Worm (Caenorhabditis elegans) whole organism, late embryonic: ENCODE results near the gene F02D10.2.

Experiments
- K02D7.2 ChIP-seq: sonication (generic microtip); optimal IDR thresholded peaks from 2 replicates; lab custom pipeline; 2017; ENCODE audit warnings: mild to moderate bottlenecking, missing genetic modification characterization, missing compliant biosample characterization
- Y22D7AL.16 ChIP-seq: sonication (generic microtip); optimal IDR thresholded peaks from 2 replicates; lab custom pipeline; 2016; ENCODE audit warnings: missing genetic modification characterization, missing compliant biosample characterization
- ama-1 ChIP-seq: fragments of 150-350 bp; optimal IDR thresholded peaks from 2 replicates; lab custom pipeline; 2014
- ceh-14 ChIP-seq: sonication (generic microtip); optimal IDR thresholded peaks from 2 replicates; lab custom pipeline; 2016; ENCODE audit warnings: missing genotype, missing genetic modification characterization, missing compliant biosample characterization
- ceh-19 ChIP-seq: fragments of 200-800 bp; sonication (Bioruptor generic); optimal IDR thresholded peaks from 2 replicates; lab custom pipeline; 2018; ENCODE audit warnings: mild to moderate bottlenecking, missing genetic modification characterization, missing compliant biosample characterization
- ceh-2 ChIP-seq: sonication (generic microtip); optimal IDR thresholded peaks from 2 replicates; lab custom pipeline; 2016; ENCODE audit warnings: missing genotype, missing genetic modification characterization, missing compliant biosample characterization
- ceh-22 ChIP-seq: sonication (generic microtip); optimal IDR thresholded peaks from 2 replicates; lab custom pipeline; 2017; ENCODE audit warnings: missing biosample characterization, missing genetic modification characterization
- ceh-9 ChIP-seq: sonication (generic microtip); optimal IDR thresholded peaks from 2 replicates; lab custom pipeline; 2016; ENCODE audit warnings: mild to moderate bottlenecking, missing genetic modification characterization, inconsistent platforms, missing compliant biosample characterization
- che-1 ChIP-seq: sonication (generic microtip); optimal IDR thresholded peaks from 2 replicates; lab custom pipeline; 2016; ENCODE audit warnings: mild to moderate bottlenecking, missing genetic modification characterization, missing compliant biosample characterization
- elt-4 ChIP-seq: sonication (generic microtip); optimal IDR thresholded peaks from 2 replicates; lab custom pipeline; 2016; ENCODE audit warnings: missing genetic modification characterization, missing compliant biosample characterization
- gmeb-2 ChIP-seq: sonication (generic microtip); optimal IDR thresholded peaks from 2 replicates; lab custom pipeline; 2016; ENCODE audit warnings: missing genetic modification characterization, inconsistent platforms, missing compliant biosample characterization
- hlh-15 ChIP-seq: sonication (generic microtip); optimal IDR thresholded peaks from 2 replicates; lab custom pipeline; 2016; ENCODE audit warnings: missing genetic modification characterization, missing compliant biosample characterization
- hlh-30 ChIP-seq: sonication (generic microtip); optimal IDR thresholded peaks from 2 replicates; lab custom pipeline; 2017; ENCODE audit warnings: antibody characterized with exemption, missing genetic modification characterization, missing compliant biosample characterization; ENCODE audit not compliant: insufficient read depth
- hlh-6 ChIP-seq: sonication (generic microtip); optimal IDR thresholded peaks from 2 replicates; lab custom pipeline; 2016; ENCODE audit warnings: missing genotype, missing genetic modification characterization, missing compliant biosample characterization
- hlh-8 ChIP-seq: sonication (generic microtip); optimal IDR thresholded peaks from 2 replicates; lab custom pipeline; 2016; ENCODE audit warnings: missing genotype, missing genetic modification characterization, missing compliant biosample characterization
- lim-6 ChIP-seq: sonication (generic microtip); optimal IDR thresholded peaks from 2 replicates; lab custom pipeline; 2016; ENCODE audit warnings: missing genetic modification characterization, missing compliant biosample characterization
- lin-11 ChIP-seq: fragments of 200-800 bp; sonication (Bioruptor generic); optimal IDR thresholded peaks from 2 replicates; lab custom pipeline; 2018; ENCODE audit warnings: mild to moderate bottlenecking, missing genetic modification characterization, missing compliant biosample characterization
- mec-3 ChIP-seq: sonication (generic microtip); optimal IDR thresholded peaks from 2 replicates; lab custom pipeline; 2016; ENCODE audit warnings: borderline replicate concordance, missing genetic modification characterization, missing compliant biosample characterization
- nfya-1 ChIP-seq: sonication (generic microtip); optimal IDR thresholded peaks from 2 replicates; lab custom pipeline; 2017; ENCODE audit warnings: missing genetic modification characterization, mild to moderate bottlenecking, missing compliant biosample characterization, antibody characterized with exemption, moderate library complexity
- nhr-11 ChIP-seq: fragments of 150-350 bp; optimal IDR thresholded peaks from 2 replicates; lab custom pipeline; 2014; ENCODE audit warnings: missing biosample characterization, missing genetic modification characterization
- nhr-232 ChIP-seq: sonication (generic microtip); optimal IDR thresholded peaks from 2 replicates; lab custom pipeline; 2016; ENCODE audit warnings: missing genetic modification characterization, missing compliant biosample characterization
- npax-4 ChIP-seq: sonication (generic microtip); optimal IDR thresholded peaks from 2 replicates; lab custom pipeline; 2016; ENCODE audit warnings: missing genetic modification characterization, missing compliant biosample characterization
- odd-2 ChIP-seq: sonication (generic microtip); optimal IDR thresholded peaks from 2 replicates; lab custom pipeline; 2017; ENCODE audit warnings: antibody characterized with exemption, mild to moderate bottlenecking, missing genetic modification characterization, missing compliant biosample characterization
- pag-3 ChIP-seq: sonication (generic microtip); optimal IDR thresholded peaks from 2 replicates; lab custom pipeline; 2016; ENCODE audit warnings: missing compliant biosample characterization, missing genetic modification characterization, borderline replicate concordance
- pat-9 ChIP-seq: fragments of 200-800 bp; sonication (Bioruptor generic); optimal IDR thresholded peaks from 2 replicates; lab custom pipeline; 2018; ENCODE audit warnings: mild to moderate bottlenecking, missing genetic modification characterization, moderate library complexity, missing compliant biosample characterization
- pha-2 ChIP-seq: sonication (generic microtip); optimal IDR thresholded peaks from 2 replicates; lab custom pipeline; 2017; ENCODE audit warnings: mild to moderate bottlenecking, missing genetic modification characterization, missing compliant biosample characterization
- pqm-1 ChIP-seq: sonication (generic microtip); optimal IDR thresholded peaks from 2 replicates; lab custom pipeline; 2016; ENCODE audit warnings: missing genetic modification characterization, missing compliant biosample characterization
- pros-1 ChIP-seq: fragments of 150-350 bp; optimal IDR thresholded peaks from 2 replicates; lab custom pipeline; 2014; ENCODE audit warnings: missing biosample characterization, missing genetic modification reagents, missing genetic modification characterization
- sox-4 ChIP-seq: sonication (generic microtip); optimal IDR thresholded peaks from 2 replicates; lab custom pipeline; 2017; ENCODE audit warnings: mild to moderate bottlenecking, missing genetic modification characterization, inconsistent platforms, missing compliant biosample characterization
- syd-9 ChIP-seq: sonication (generic microtip); optimal IDR thresholded peaks from 2 replicates; lab custom pipeline; 2016; ENCODE audit warnings: mild to moderate bottlenecking, missing genetic modification characterization, moderate library complexity, missing compliant biosample characterization
- tbx-2 ChIP-seq: sonication (generic microtip); optimal IDR thresholded peaks from 2 replicates; lab custom pipeline; 2016; ENCODE audit warnings: missing genetic modification characterization, missing compliant biosample characterization
- tbx-7 ChIP-seq: sonication (generic microtip); optimal IDR thresholded peaks from 2 replicates; lab custom pipeline; 2016; ENCODE audit warnings: missing genotype, missing genetic modification characterization, missing compliant biosample characterization
- ttx-3 ChIP-seq: sonication (generic microtip); optimal IDR thresholded peaks from 2 replicates; lab custom pipeline; 2016; ENCODE audit warnings: missing genetic modification reagents, missing genetic modification characterization, missing compliant biosample characterization
- unc-3 ChIP-seq, 2 experiments: fragments of 200-800 bp in 1 of 2; sonication (Bioruptor generic) in 1 of 2; sonication (generic microtip) in 1 of 2; conservative IDR thresholded peaks in 1 of 2; optimal IDR thresholded peaks in 1 of 2; 2 replicates each; pipeline versions ENCODE4 v1.3.6 to Lab custom; 2016 to 2022; ENCODE audit warnings: missing compliant biosample characterization in 2 of 2, missing genetic modification characterization in 2 of 2, missing genetic modification reagents in 1 of 2
- unc-86 ChIP-seq: sonication (generic microtip); optimal IDR thresholded peaks from 2 replicates; lab custom pipeline; 2016; ENCODE audit warnings: missing genetic modification characterization, missing compliant biosample characterization

The F02D10.2 gene

DNA sequence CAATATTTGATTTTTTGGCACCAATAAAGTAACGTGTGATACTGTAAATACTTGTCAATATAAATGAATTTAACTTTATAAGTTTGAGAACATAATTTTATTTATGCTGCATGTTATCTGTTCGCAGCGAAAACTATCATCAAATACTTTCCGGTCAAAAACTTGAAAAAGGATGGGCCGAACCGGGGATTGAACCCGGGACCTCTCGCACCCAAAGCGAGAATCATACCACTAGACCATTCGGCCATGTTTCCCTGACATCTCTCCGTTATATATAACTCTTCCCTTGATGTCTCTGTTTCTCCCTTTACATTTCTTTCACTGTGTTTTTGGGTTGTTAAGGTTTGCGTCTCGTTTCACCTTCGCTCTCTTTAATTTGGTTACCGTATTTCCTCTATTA, 48.1 kb upstream of the F02D10.2 start (continued):
- TF ChIP-seq pros-1 (tag; lab: Kevin White, UChicago), result no peak
- no peak for TF ChIP-seq lim-6 (tag; lab: Kevin White, UChicago)
- no peak for TF ChIP-seq mec-3 (tag; lab: Kevin White, UChicago)
- peak; percentile 64 for TF ChIP-seq pat-9 (tag; lab: Kevin White, UChicago)
- no peak for TF ChIP-seq ceh-22 (tag; lab: Kevin White, UChicago)
- peak; percentile 60 for TF ChIP-seq syd-9 (tag; lab: Kevin White, UChicago)
- peak; percentile 4 for TF ChIP-seq tbx-7 (tag; lab: Kevin White, UChicago)
- no peak for TF ChIP-seq nhr-11 (tag; lab: Kevin White, UChicago)
- TF ChIP-seq tbx-2, result peak; percentile 70
- TF ChIP-seq Y22D7AL.16, result peak; percentile 57
- TF ChIP-seq hlh-30 (tag; lab: Kevin White, UChicago), result peak; percentile 41
- peak; percentile 67 for TF ChIP-seq npax-4 (tag; lab: Kevin White, UChicago)
- TF ChIP-seq pag-3, result no peak
- peak; percentile 68 for TF ChIP-seq ceh-14 (tag; lab: Kevin White, UChicago)
- peak; percentile 42 for TF ChIP-seq ceh-2
- peak; percentile 46 for TF ChIP-seq hlh-15 (tag; lab: Kevin White, UChicago)
- TF ChIP-seq elt-4 (tag; lab: Kevin White, UChicago), result no peak
- TF ChIP-seq pha-2 (tag; lab: Kevin White, UChicago), result peak; percentile 23
- peak; percentile 64 for TF ChIP-seq lin-11 (tag; lab: Kevin White, UChicago)
- peak; percentile 83 for TF ChIP-seq sox-4
- peak; percentile 72 for TF ChIP-seq ceh-19 (GFP tag; lab: Kevin White, UChicago)
- peak; percentile 78 for TF ChIP-seq hlh-6 (tag; lab: Kevin White, UChicago)
- peak; percentile 67 for TF ChIP-seq unc-3 (GFP tag; conservative IDR thresholded peaks at IDR 0.05; lab: Robert Waterston, UW)
- TF ChIP-seq unc-3 (tag; optimal IDR thresholded peaks at IDR 0.05; lab: Kevin White, UChicago), result peak; percentile 71
- TF ChIP-seq che-1, result peak; percentile 76
- TF ChIP-seq pqm-1 (tag; lab: Kevin White, UChicago), result no peak
- TF ChIP-seq gmeb-2 (tag; lab: Kevin White, UChicago), result peak; percentile 79
- peak; percentile 63 for TF ChIP-seq nfya-1 (tag; lab: Kevin White, UChicago)
- TF ChIP-seq ttx-3, result peak; percentile 68
- TF ChIP-seq, all 69 proteins: peak for 53

DNA sequence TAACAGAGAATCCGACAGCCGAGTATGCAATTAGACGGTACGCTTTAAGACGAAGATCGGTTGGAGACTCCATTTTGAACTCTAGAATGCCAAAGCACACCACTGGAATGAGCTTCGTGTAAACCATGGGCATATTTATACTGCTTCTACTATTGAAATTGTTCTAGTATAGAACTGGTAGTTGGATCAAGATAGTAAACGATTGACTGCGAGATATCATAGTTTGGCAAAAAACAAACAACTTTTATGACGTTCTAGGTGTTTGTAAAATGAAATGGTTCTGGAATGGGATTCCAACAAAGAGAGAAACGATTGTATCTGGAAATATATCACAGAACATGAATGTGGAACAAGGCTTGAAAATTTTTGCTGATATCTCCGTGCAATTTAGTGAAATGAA, 47.3 kb upstream of the F02D10.2 start, which contains the start of gene col-185:
Gene col-185, minus strand, starts transcription at position 101 of the 400 bp plus-strand sequence.
- TF ChIP-seq nhr-232 (no peak), ceh-9 (tag; lab: Kevin White, UChicago) (no peak), unc-3 (GFP tag; conservative IDR thresholded peaks at IDR 0.05; lab: Robert Waterston, UW) (no peak), unc-3 (tag; optimal IDR thresholded peaks at IDR 0.05; lab: Kevin White, UChicago) (no peak), hlh-8 (no peak), K02D7.2 (tag; lab: Kevin White, UChicago) (no peak), ama-1 (no peak)

DNA sequence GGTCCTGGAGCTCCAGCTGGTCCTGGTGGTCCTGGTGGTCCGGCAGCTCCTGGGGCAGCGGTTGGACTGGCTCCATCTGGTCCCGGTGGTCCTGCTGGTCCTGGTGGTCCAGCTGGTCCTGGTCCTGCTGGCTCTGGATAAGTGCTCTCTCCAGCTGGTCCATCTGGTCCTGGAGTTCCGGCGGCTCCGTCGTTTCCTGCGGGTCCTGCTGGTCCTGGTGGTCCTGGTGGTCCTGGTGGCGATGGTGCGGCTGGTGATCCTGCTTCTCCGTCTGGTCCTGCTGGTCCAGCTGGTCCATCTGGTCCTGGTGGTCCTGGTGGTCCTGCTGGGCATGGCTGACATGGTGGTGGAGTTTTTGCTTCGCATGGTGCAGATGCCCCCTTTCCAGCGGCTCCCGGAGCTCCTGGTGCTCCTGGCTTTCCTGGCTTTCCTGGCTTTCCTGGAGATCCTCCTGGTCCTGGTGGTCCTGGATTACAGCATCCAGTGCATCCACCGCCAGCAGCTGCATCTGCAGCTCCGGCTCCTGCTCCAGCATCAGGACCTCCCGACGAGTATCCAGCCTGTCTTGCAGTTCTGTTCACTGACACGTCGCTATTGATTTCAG, 46.6 kb upstream of the F02D10.2 start:
- TF ChIP-seq hlh-6 (tag; lab: Kevin White, UChicago), result peak; percentile 36
- TF ChIP-seq ceh-9 (tag; lab: Kevin White, UChicago), result no peak
- TF ChIP-seq, all 69 proteins: peak for 1

DNA sequence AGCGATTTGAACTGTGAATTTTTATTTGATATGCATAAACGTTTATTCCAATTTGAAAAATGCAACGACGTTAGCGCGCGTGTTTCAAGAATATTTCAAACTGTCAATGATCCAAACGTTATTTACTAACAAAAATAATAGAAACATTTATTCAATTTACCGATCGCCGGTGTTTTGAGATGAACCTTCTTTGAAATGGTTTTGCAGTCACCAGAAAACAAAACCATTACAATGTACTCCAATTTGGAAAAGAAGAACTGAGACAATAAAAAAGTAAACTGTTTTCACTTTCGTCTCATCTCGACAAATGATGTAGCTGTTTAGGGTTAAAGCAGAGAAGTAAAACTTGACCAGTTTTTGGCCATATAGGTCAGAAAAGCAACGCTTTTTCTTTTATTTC, 43.5 kb upstream of the F02D10.2 start, which contains the start of gene H06A10.1:
Gene H06A10.1, plus strand, starts transcription at position 301 of the 400 bp plus-strand sequence.
- TF ChIP-seq unc-86 (tag; lab: Kevin White, UChicago), result no peak
- TF ChIP-seq hlh-15 (tag; lab: Kevin White, UChicago), result no peak
- no peak for TF ChIP-seq odd-2 (tag; lab: Kevin White, UChicago)
- no peak for TF ChIP-seq hlh-8
- no peak for TF ChIP-seq ceh-19 (GFP tag; lab: Kevin White, UChicago)
